Worm (Caenorhabditis elegans) whole organism, mixed stage, embryonic: ENCODE data around the gene agl-1.
A peak's percentile ranks its signal among the peaks of the same experiment; 100 is the strongest.
"Not testable (repeated sequence)": the region's sequence is repeated elsewhere in the genome, so short reads cannot be mapped to it uniquely, and the experiment has no call there.

Source experiments
- M03D4.4 ChIP-seq: sonication (generic microtip); optimal IDR thresholded peaks from 2 replicates; lab custom pipeline; 2017; ENCODE audit warnings: mild to moderate bottlenecking, missing genetic modification characterization, missing compliant biosample characterization
- bed-3 ChIP-seq: fragments of 200-800 bp; sonication (Bioruptor generic); optimal IDR thresholded peaks from 3 replicates; lab custom pipeline; 2018; ENCODE audit warnings: mild to moderate bottlenecking, missing genetic modification characterization, moderate library complexity, missing compliant biosample characterization
- ceh-39 ChIP-seq: fragments of 150-350 bp; optimal IDR thresholded peaks from 2 replicates; lab custom pipeline; 2014; ENCODE audit warnings: missing biosample characterization, missing genetic modification characterization
- ceh-43 ChIP-seq: fragments of 200-800 bp; sonication (Bioruptor generic); optimal IDR thresholded peaks from 2 replicates; lab custom pipeline; 2018; ENCODE audit warnings: mild to moderate bottlenecking, missing genetic modification characterization, moderate library complexity, missing compliant biosample characterization
- ceh-83 ChIP-seq: fragments of 200-800 bp; sonication (Bioruptor generic); optimal IDR thresholded peaks from 2 replicates; lab custom pipeline; 2018; ENCODE audit warnings: mild to moderate bottlenecking, missing genetic modification characterization, missing compliant biosample characterization
- ces-1 ChIP-seq: fragments of 150-350 bp; optimal IDR thresholded peaks from 2 replicates; lab custom pipeline; 2014; ENCODE audit warnings: missing biosample characterization, missing genetic modification reagents, missing genetic modification characterization
- drap-1 ChIP-seq: fragments of 200-800 bp; sonication (Bioruptor generic); optimal IDR thresholded peaks from 3 replicates; lab custom pipeline; 2018; ENCODE audit warnings: mild to moderate bottlenecking, missing genetic modification characterization, missing compliant biosample characterization
- elt-1 ChIP-seq: sonication (generic microtip); optimal IDR thresholded peaks from 2 replicates; lab custom pipeline; 2017; ENCODE audit warnings: missing genetic modification characterization, mild to moderate bottlenecking, missing compliant biosample characterization, antibody characterized with exemption, moderate library complexity, borderline replicate concordance; ENCODE audit not compliant: insufficient read depth
- elt-3 ChIP-seq: fragments of 150-350 bp; optimal IDR thresholded peaks from 2 replicates; lab custom pipeline; 2014; ENCODE audit warnings: missing biosample characterization, missing genetic modification characterization
- flh-1 ChIP-seq: fragments of 200-800 bp; sonication (Bioruptor generic); optimal IDR thresholded peaks from 2 replicates; lab custom pipeline; 2018; ENCODE audit warnings: mild to moderate bottlenecking, missing genetic modification characterization, moderate library complexity, missing compliant biosample characterization
- ham-2 ChIP-seq: fragments of 200-800 bp; sonication (Bioruptor generic); optimal IDR thresholded peaks from 2 replicates; lab custom pipeline; 2018; ENCODE audit warnings: mild to moderate bottlenecking, missing genetic modification characterization, missing compliant biosample characterization
- hlh-1 ChIP-seq: fragments of 150-350 bp; optimal IDR thresholded peaks from 2 replicates; lab custom pipeline; 2014; ENCODE audit warnings: missing biosample characterization, missing genetic modification reagents, missing genetic modification characterization
- lin-32 ChIP-seq: fragments of 200-800 bp; sonication (Bioruptor generic); optimal IDR thresholded peaks from 2 replicates; lab custom pipeline; 2018; ENCODE audit warnings: mild to moderate bottlenecking, missing genetic modification characterization, missing compliant biosample characterization
- lsy-2 ChIP-seq: fragments of 150-350 bp; optimal IDR thresholded peaks from 2 replicates; lab custom pipeline; 2014; ENCODE audit warnings: missing biosample characterization, missing genetic modification characterization
- mab-5 ChIP-seq: fragments of 150-350 bp; optimal IDR thresholded peaks from 2 replicates; lab custom pipeline; 2014; ENCODE audit warnings: missing biosample characterization, missing genetic modification characterization
- mls-2 ChIP-seq: sonication (generic microtip); optimal IDR thresholded peaks from 2 replicates; lab custom pipeline; 2016; ENCODE audit warnings: mild to moderate bottlenecking, missing genetic modification characterization, moderate library complexity, missing compliant biosample characterization
- nhr-12 ChIP-seq: fragments of 150-350 bp; optimal IDR thresholded peaks from 2 replicates; lab custom pipeline; 2014; ENCODE audit warnings: missing biosample characterization, missing genetic modification characterization
- nhr-2 ChIP-seq: fragments of 150-350 bp; optimal IDR thresholded peaks from 2 replicates; lab custom pipeline; 2014; ENCODE audit warnings: missing biosample characterization, missing genetic modification characterization
- nhr-237 ChIP-seq: fragments of 150-350 bp; optimal IDR thresholded peaks from 2 replicates; lab custom pipeline; 2014; ENCODE audit warnings: missing biosample characterization, missing genetic modification characterization
- nhr-28 ChIP-seq: fragments of 150-350 bp; optimal IDR thresholded peaks from 2 replicates; lab custom pipeline; 2014; ENCODE audit warnings: missing biosample characterization, missing genetic modification characterization
- nhr-76 ChIP-seq: sonication (generic microtip); optimal IDR thresholded peaks from 2 replicates; lab custom pipeline; 2017; ENCODE audit warnings: missing biosample characterization, missing genetic modification characterization
- snpc-4 ChIP-seq: fragments of 150-350 bp; optimal IDR thresholded peaks from 2 replicates; lab custom pipeline; 2014; ENCODE audit warnings: missing biosample characterization, missing genetic modification characterization
- sptf-1 ChIP-seq: sonication (generic microtip); optimal IDR thresholded peaks from 2 replicates; lab custom pipeline; 2017; ENCODE audit warnings: mild to moderate bottlenecking, missing genetic modification characterization, moderate library complexity, missing compliant biosample characterization
- tbx-8 ChIP-seq: fragments of 200-800 bp; sonication (Bioruptor generic); optimal IDR thresholded peaks from 2 replicates; lab custom pipeline; 2018; ENCODE audit warnings: mild to moderate bottlenecking, missing genetic modification characterization, moderate library complexity, missing compliant biosample characterization
- unc-120 ChIP-seq: sonication (generic microtip); optimal IDR thresholded peaks from 2 replicates; lab custom pipeline; 2017; ENCODE audit warnings: missing genetic modification characterization, missing compliant biosample characterization; ENCODE audit not compliant: poor library complexity, severe bottlenecking
- unc-39 ChIP-seq: fragments of 150-350 bp; optimal IDR thresholded peaks from 2 replicates; lab custom pipeline; 2014; ENCODE audit warnings: missing biosample characterization, missing genetic modification characterization
- unc-62 ChIP-seq: fragments of 150-350 bp; optimal IDR thresholded peaks from 2 replicates; lab custom pipeline; 2014; ENCODE audit warnings: missing biosample characterization, missing genetic modification reagents, missing genetic modification characterization
- zip-8 ChIP-seq: fragments of 150-350 bp; optimal IDR thresholded peaks from 2 replicates; lab custom pipeline; 2014; ENCODE audit warnings: missing biosample characterization, missing genetic modification characterization
- ztf-11 ChIP-seq: fragments of 150-350 bp; optimal IDR thresholded peaks from 2 replicates; lab custom pipeline; 2014; ENCODE audit warnings: missing biosample characterization, missing genetic modification characterization

Gene agl-1

ce11 chrII:14319227-14319626 is 38.7 kb downstream of the agl-1 start:
- TF ChIP-seq mls-2: peak; percentile 0
- TF ChIP-seq snpc-4 (tag; lab: Kevin White, UChicago): no peak

ce11 chrII:14318027-14318426 is 39.9 kb downstream of the agl-1 start, which contains the start of gene Y54G11A.14:
Y54G11A.14 (plus strand) TSS chrII:14318158.
- TF ChIP-seq zip-8 (tag; lab: Kevin White, UChicago) (no peak), nhr-12 (tag; lab: Kevin White, UChicago) (no peak), M03D4.4 (tag; lab: Kevin White, UChicago) (no peak), unc-39 (tag; lab: Kevin White, UChicago) (no peak), nhr-2 (tag; lab: Kevin White, UChicago) (no peak), unc-62 (no peak), ces-1 (GFP tag; lab: Kevin White, UChicago) (no peak), flh-1 (GFP tag; lab: Kevin White, UChicago) (no peak), ztf-11 (no peak), elt-1 (tag; lab: Kevin White, UChicago) (no peak), nhr-76 (tag; lab: Kevin White, UChicago) (no peak)

- TF ChIP-seq tbx-8 (GFP tag; lab: Kevin White, UChicago) (no peak), lin-32 (no peak), ham-2 (GFP tag; lab: Kevin White, UChicago) (no peak), nhr-28 (tag; lab: Kevin White, UChicago) (no peak), drap-1 (GFP tag; lab: Kevin White, UChicago) (no peak), ceh-83 (no peak), elt-3 (tag; lab: Kevin White, UChicago) (no peak), ceh-43 (GFP tag; lab: Kevin White, UChicago) (no peak), unc-120 (tag; lab: Kevin White, UChicago) (no peak), lsy-2 (no peak), M03D4.4 (tag; lab: Kevin White, UChicago) (no peak), snpc-4 (tag; lab: Kevin White, UChicago) (no peak), bed-3 (GFP tag; lab: Kevin White, UChicago) (no peak), unc-39 (tag; lab: Kevin White, UChicago) (no peak)
Measured at ce11 chrII:14312182-14312581, 45.7 kb downstream of the agl-1 start.

ce11 chrII:14311537-14311936 is 46.4 kb downstream of the agl-1 start:
- TF ChIP-seq hlh-1 (tag; lab: Kevin White, UChicago) (no peak), nhr-237 (tag; lab: Kevin White, UChicago) (no peak), mab-5 (no peak)
- TF ChIP-seq, all 35 proteins: peak for 0

ce11 chrII:14310729-14311388 is 47.1 kb downstream of the agl-1 start, which contains the start of gene ctl-3:
ctl-3 (minus strand) TSS chrII:14310779.
- TF ChIP-seq nhr-12 (tag; lab: Kevin White, UChicago): no peak
- no peak for TF ChIP-seq unc-62
- no peak for TF ChIP-seq ces-1 (GFP tag; lab: Kevin White, UChicago)
- TF ChIP-seq nhr-2 (tag; lab: Kevin White, UChicago): no peak
- TF ChIP-seq elt-1 (tag; lab: Kevin White, UChicago): no peak
- TF ChIP-seq sptf-1 (tag; lab: Kevin White, UChicago): no peak
- no peak for TF ChIP-seq lsy-2
- TF ChIP-seq unc-39 (tag; lab: Kevin White, UChicago): no peak
- TF ChIP-seq snpc-4 (tag; lab: Kevin White, UChicago): no peak
- TF ChIP-seq zip-8 (tag; lab: Kevin White, UChicago): no peak
- TF ChIP-seq ceh-39: no peak
- no peak for TF ChIP-seq ceh-83
- no peak for TF ChIP-seq mab-5
- no peak for TF ChIP-seq ceh-43 (GFP tag; lab: Kevin White, UChicago)
- TF ChIP-seq ztf-11: no peak

ce11 chrII:14306160-14306559 is 51.8 kb downstream of the agl-1 start, which contains the start of gene ctl-1:
ctl-1 (minus strand) TSS chrII:14306260.
- not testable (repeated sequence) for TF ChIP-seq sptf-1 (tag; lab: Kevin White, UChicago); lin-32; unc-62
